Worm (Caenorhabditis elegans) whole organism, young adult: Measurements from ENCODE around the gene perm-1.
A peak's percentile ranks its signal among the peaks of the same experiment; 100 is the strongest.

Experiments
- B0035.1 ChIP-seq: sonication (generic microtip); optimal IDR thresholded peaks from 2 replicates; lab custom pipeline; 2016; ENCODE audit warnings: missing genetic modification characterization, mild to moderate bottlenecking, missing compliant biosample characterization, missing genotype, missing genetic modification reagents
- B0261.1 ChIP-seq: sonication (generic microtip); optimal IDR thresholded peaks from 2 replicates; lab custom pipeline; 2016; ENCODE audit warnings: mild to moderate bottlenecking, missing genetic modification characterization, moderate library complexity, missing compliant biosample characterization
- C06A6.2 ChIP-seq: fragments of 200-800 bp; sonication (Bioruptor generic); conservative IDR thresholded peaks from 2 replicates; pipeline ENCODE4 v1.3.6; 2022; ENCODE audit warnings: missing genetic modification characterization, missing compliant biosample characterization
- C17E4.6 ChIP-seq: fragments of 200-800 bp; sonication (Bioruptor generic); IDR thresholded peaks from 2 replicates; pipeline ENCODE4 v1.3.6; 2022; ENCODE audit warnings: missing genetic modification reagents, missing genetic modification characterization, missing compliant biosample characterization
- F22D6.2 ChIP-seq: sonication (generic microtip); optimal IDR thresholded peaks from 2 replicates; lab custom pipeline; 2016; ENCODE audit warnings: mild to moderate bottlenecking, missing genetic modification characterization, missing compliant biosample characterization
- F49E8.2 ChIP-seq: sonication (generic microtip); optimal IDR thresholded peaks from 3 replicates; lab custom pipeline; 2017; ENCODE audit warnings: missing genetic modification characterization, mild to moderate bottlenecking, missing compliant biosample characterization, antibody characterized with exemption, moderate library complexity; ENCODE audit not compliant: insufficient read depth
- F52B5.7 ChIP-seq: sonication (generic microtip); optimal IDR thresholded peaks from 2 replicates; lab custom pipeline; 2016; ENCODE audit warnings: mild to moderate bottlenecking, missing genetic modification characterization, missing compliant biosample characterization
- F57A8.1 ChIP-seq: fragments of 200-800 bp; sonication (Bioruptor generic); optimal IDR thresholded peaks from 2 replicates; lab custom pipeline; 2018; ENCODE audit warnings: mild to moderate bottlenecking, missing genetic modification characterization, moderate library complexity, missing compliant biosample characterization
- F57C9.4 ChIP-seq: sonication (generic microtip); optimal IDR thresholded peaks from 2 replicates; lab custom pipeline; 2017; ENCODE audit warnings: mild to moderate bottlenecking, missing genetic modification characterization, missing compliant biosample characterization
- K12H6.12 ChIP-seq: fragments of 200-800 bp; sonication (Bioruptor generic); optimal IDR thresholded peaks from 2 replicates; lab custom pipeline; 2018; ENCODE audit warnings: mild to moderate bottlenecking, missing genetic modification characterization, missing compliant biosample characterization
- Y53G8AR.9 ChIP-seq: fragments of 200-800 bp; sonication (Bioruptor generic); conservative IDR thresholded peaks from 2 replicates; pipeline ENCODE4 v1.3.6; 2022; ENCODE audit warnings: missing genetic modification reagents, missing genetic modification characterization, missing compliant biosample characterization
- aptf-2 ChIP-seq: fragments of 200-800 bp; sonication (Bioruptor generic); conservative IDR thresholded peaks from 2 replicates; pipeline ENCODE4 v1.3.6; 2022; ENCODE audit warnings: missing genetic modification reagents, missing genetic modification characterization, missing compliant biosample characterization
- attf-5 ChIP-seq: fragments of 200-800 bp; sonication (Bioruptor generic); optimal IDR thresholded peaks from 2 replicates; lab custom pipeline; 2018; ENCODE audit warnings: mild to moderate bottlenecking, missing genetic modification characterization, missing compliant biosample characterization
- cebp-1 ChIP-seq, 2 experiments: fragments of 200-800 bp in 1 of 2; sonication (Bioruptor generic) in 1 of 2; sonication (generic microtip) in 1 of 2; IDR thresholded peaks in 1 of 2; optimal IDR thresholded peaks in 1 of 2; 2 replicates each; pipeline versions ENCODE4 v1.3.6 to Lab custom; 2017 to 2022; ENCODE audit warnings: missing compliant biosample characterization in 2 of 2, missing genetic modification characterization in 2 of 2, mild to moderate bottlenecking in 1 of 2, missing genetic modification reagents in 1 of 2, moderate library complexity in 1 of 2
- cebp-2 ChIP-seq: fragments of 200-800 bp; sonication (Bioruptor generic); IDR thresholded peaks from 2 replicates; pipeline ENCODE4 v1.3.6; 2022; ENCODE audit warnings: missing genetic modification characterization, missing compliant biosample characterization
- ceh-27 ChIP-seq: fragments of 200-800 bp; sonication (Bioruptor generic); optimal IDR thresholded peaks from 2 replicates; lab custom pipeline; 2018; ENCODE audit warnings: mild to moderate bottlenecking, missing genetic modification characterization, moderate library complexity, missing compliant biosample characterization
- ceh-58 ChIP-seq: fragments of 200-800 bp; sonication (Bioruptor generic); IDR thresholded peaks from 2 replicates; pipeline ENCODE4 v1.3.6; 2022; ENCODE audit warnings: missing genetic modification characterization, missing compliant biosample characterization
- egl-18 ChIP-seq: fragments of 200-800 bp; sonication (Bioruptor generic); IDR thresholded peaks from 2 replicates; pipeline ENCODE4 v1.3.6; 2022; ENCODE audit warnings: missing genetic modification reagents, missing genetic modification characterization, missing compliant biosample characterization
- ets-4 ChIP-seq: fragments of 200-800 bp; sonication (Bioruptor generic); optimal IDR thresholded peaks from 2 replicates; lab custom pipeline; 2018; ENCODE audit warnings: mild to moderate bottlenecking, missing genetic modification characterization, missing compliant biosample characterization
- hmg-20 ChIP-seq: fragments of 200-800 bp; sonication (Bioruptor generic); IDR thresholded peaks from 2 replicates; pipeline ENCODE4 v1.3.6; 2022; ENCODE audit warnings: missing genetic modification reagents, missing genetic modification characterization, missing compliant biosample characterization
- lin-35 ChIP-seq, 3 experiments: fragments of 150-350 bp in 2 of 3; sonication (generic microtip) in 1 of 3; optimal IDR thresholded peaks; 2 replicates each; lab custom pipeline; 2014 to 2018; ENCODE audit warnings: missing biosample characterization in 3 of 3, missing genetic modification characterization in 3 of 3, missing genetic modification reagents in 3 of 3
- madf-8 ChIP-seq: fragments of 200-800 bp; sonication (Bioruptor generic); conservative IDR thresholded peaks from 2 replicates; pipeline ENCODE4 v1.3.6; 2022; ENCODE audit warnings: missing genetic modification reagents, missing genetic modification characterization, missing compliant biosample characterization
- mcd-1 ChIP-seq: fragments of 200-800 bp; sonication (Bioruptor generic); IDR thresholded peaks from 2 replicates; pipeline ENCODE4 v1.3.6; 2022; ENCODE audit warnings: missing genetic modification reagents, missing genetic modification characterization, missing compliant biosample characterization
- mes-4 ChIP-seq: sonication (generic microtip); optimal IDR thresholded peaks from 2 replicates; lab custom pipeline; 2016; ENCODE audit warnings: missing genotype, missing genetic modification characterization, missing compliant biosample characterization
- nfyb-1 ChIP-seq: fragments of 200-800 bp; sonication (Bioruptor generic); IDR thresholded peaks from 2 replicates; pipeline ENCODE4 v1.3.6; 2022; ENCODE audit warnings: missing genetic modification reagents, missing genetic modification characterization, missing compliant biosample characterization
- nhr-27 ChIP-seq: fragments of 200-800 bp; sonication (Bioruptor generic); optimal IDR thresholded peaks from 2 replicates; lab custom pipeline; 2018; ENCODE audit warnings: mild to moderate bottlenecking, missing genetic modification characterization, moderate library complexity, missing compliant biosample characterization
- nhr-80 ChIP-seq: sonication (generic microtip); optimal IDR thresholded peaks from 2 replicates; lab custom pipeline; 2016; ENCODE audit warnings: missing genetic modification characterization, missing compliant biosample characterization
- pha-4 ChIP-seq: fragments of 150-350 bp; sonication (generic microtip); optimal IDR thresholded peaks from 2 replicates; lab custom pipeline; 2014; ENCODE audit warnings: missing biosample characterization, missing genetic modification reagents, missing genetic modification characterization
- rcor-1 ChIP-seq: fragments of 200-800 bp; sonication (Bioruptor generic); IDR thresholded peaks from 2 replicates; pipeline ENCODE4 v1.3.6; 2022; ENCODE audit warnings: missing genetic modification reagents, missing genetic modification characterization, missing compliant biosample characterization
- tbp1 ChIP-seq: fragments of 200-800 bp; sonication (Bioruptor generic); optimal IDR thresholded peaks from 2 replicates; lab custom pipeline; 2018; ENCODE audit warnings: mild to moderate bottlenecking, missing genetic modification characterization, missing compliant biosample characterization
- unc-130 ChIP-seq: sonication (generic microtip); optimal IDR thresholded peaks from 2 replicates; lab custom pipeline; 2016; ENCODE audit warnings: missing genetic modification reagents, missing genetic modification characterization, missing compliant biosample characterization
- zfh-2 ChIP-seq: fragments of 200-800 bp; sonication (Bioruptor generic); conservative IDR thresholded peaks from 2 replicates; pipeline ENCODE4 v1.3.6; 2022; ENCODE audit warnings: missing genetic modification reagents, missing genetic modification characterization, missing compliant biosample characterization
- zim-3 ChIP-seq: sonication (generic microtip); optimal IDR thresholded peaks from 2 replicates; lab custom pipeline; 2017; ENCODE audit warnings: mild to moderate bottlenecking, missing genetic modification characterization, moderate library complexity, missing compliant biosample characterization

perm-1 gene

ce11 chrII:7877744-7878468 is 2.7 kb upstream of the perm-1 start, which contains the start of gene T01H3.2 (continued):
- TF ChIP-seq zim-3 (tag; lab: Kevin White, UChicago), result no peak
- peak in 1 of 3 experiments; percentile 22 for TF ChIP-seq lin-35 (GFP tag; optimal IDR thresholded peaks at IDR 0.05; lab: Kevin White, UChicago)

ce11 chrII:7879266-7879718 is 1.3 kb upstream of the perm-1 start, which contains the start of the genes vha-4 and T01H3.5:
Gene vha-4, minus strand, starts transcription at chrII:7879316.
Gene T01H3.5, plus strand, starts transcription at chrII:7879616.
- TF ChIP-seq zfh-2 (GFP tag; lab: Robert Waterston, UW), result 0 out of 2 replicates have a peak, but pooled peaks have one; percentile 8
- peak; percentile 55 for TF ChIP-seq nhr-80 (tag; lab: Kevin White, UChicago)
- TF ChIP-seq F22D6.2 (tag; lab: Kevin White, UChicago), result no peak
- TF ChIP-seq F52B5.7 (tag; lab: Kevin White, UChicago), result no peak

ce11 chrII:7884898-7885297 is 4.3 kb downstream of the perm-1 start:
- TF ChIP-seq lin-35 (GFP tag; optimal IDR thresholded peaks at IDR 0.05; lab: Kevin White, UChicago) (peak in 1 of 3 experiments; percentile 17), F57C9.4 (tag; lab: Kevin White, UChicago) (no peak), ceh-27 (GFP tag; lab: Kevin White, UChicago) (peak; percentile 12), C17E4.6 (GFP tag; lab: Robert Waterston, UW) (no peak), cebp-1 (GFP tag; IDR thresholded peaks at IDR 0.05; lab: Robert Waterston, UW) (peak; percentile 43; the same call in 1 of the 2 replicates), cebp-1 (tag; optimal IDR thresholded peaks at IDR 0.05; lab: Kevin White, UChicago) (peak; percentile 89), rcor-1 (no peak), K12H6.12 (peak; percentile 11)

- TF ChIP-seq K12H6.12 (peak; percentile 58), egl-18 (no peak), attf-5 (GFP tag; lab: Kevin White, UChicago) (peak; percentile 25), nhr-27 (tag; lab: Kevin White, UChicago) (no peak), nfyb-1 (GFP tag; lab: Robert Waterston, UW) (peak; percentile 41; the same call in 1 of the 2 replicates), aptf-2 (GFP tag; lab: Robert Waterston, UW) (no peak), ceh-27 (GFP tag; lab: Kevin White, UChicago) (peak; percentile 44), tbp1 (GFP tag; lab: Kevin White, UChicago) (no peak), mcd-1 (GFP tag; lab: Robert Waterston, UW) (no peak), hmg-20 (no peak), cebp-2 (GFP tag; lab: Robert Waterston, UW) (no peak), mes-4 (tag; lab: Kevin White, UChicago) (no peak), lin-35 (GFP tag; optimal IDR thresholded peaks at IDR 0.05; lab: Kevin White, UChicago) (peak in 1 of 3 experiments; percentile 10), ets-4 (GFP tag; lab: Kevin White, UChicago) (no peak), unc-130 (no peak), F49E8.2 (tag; lab: Kevin White, UChicago) (no peak), F57A8.1 (no peak), cebp-1 (GFP tag; IDR thresholded peaks at IDR 0.05; lab: Robert Waterston, UW) (peak; percentile 88), cebp-1 (tag; optimal IDR thresholded peaks at IDR 0.05; lab: Kevin White, UChicago) (peak; percentile 96), ceh-58 (GFP tag; lab: Robert Waterston, UW) (no peak), madf-8 (GFP tag; lab: Robert Waterston, UW) (no peak), Y53G8AR.9 (no peak)
Measured at ce11 chrII:7887295-7887694, 6.7 kb downstream of the perm-1 start.

- TF ChIP-seq B0261.1 (tag; lab: Kevin White, UChicago) (no peak), C06A6.2 (GFP tag; lab: Robert Waterston, UW) (no peak), cebp-1 (GFP tag; IDR thresholded peaks at IDR 0.05; lab: Robert Waterston, UW) (no peak), cebp-1 (tag; optimal IDR thresholded peaks at IDR 0.05; lab: Kevin White, UChicago) (peak; percentile 12), B0035.1 (tag; lab: Kevin White, UChicago) (no peak), pha-4 (tag; lab: Kevin White, UChicago) (peak; percentile 59), lin-35 (GFP tag; optimal IDR thresholded peaks at IDR 0.05; lab: Kevin White, UChicago) (no peak)
- TF ChIP-seq, all 124 proteins: peak for 2
Measured at ce11 chrII:7888759-7889158, 8.1 kb downstream of the perm-1 start.
